Worm (Caenorhabditis elegans) whole organism, L3 larva: ENCODE results near the gene C33A12.19.

Source experiments
- elt-1 ChIP-seq: fragments of 150-350 bp; optimal IDR thresholded peaks from 2 replicates; lab custom pipeline; 2014; ENCODE audit warnings: missing biosample characterization, missing genetic modification characterization
- nhr-12 ChIP-seq: fragments of 150-350 bp; optimal IDR thresholded peaks from 2 replicates; lab custom pipeline; 2014; ENCODE audit warnings: missing biosample characterization, missing genetic modification characterization
- nhr-23 ChIP-seq: fragments of 150-350 bp; optimal IDR thresholded peaks from 2 replicates; lab custom pipeline; 2014; ENCODE audit warnings: missing biosample characterization, missing genetic modification reagents, missing genetic modification characterization
- nhr-237 ChIP-seq: fragments of 150-350 bp; optimal IDR thresholded peaks from 2 replicates; lab custom pipeline; 2014; ENCODE audit warnings: missing biosample characterization, missing genetic modification characterization
- nhr-28 ChIP-seq: fragments of 150-350 bp; optimal IDR thresholded peaks from 2 replicates; lab custom pipeline; 2014; ENCODE audit warnings: missing biosample characterization, missing genetic modification characterization
- nhr-76 ChIP-seq: fragments of 150-350 bp; sonication (generic microtip); optimal IDR thresholded peaks from 5 replicates; lab custom pipeline; 2014; ENCODE audit warnings: missing biosample characterization, missing genetic modification characterization
- nhr-77 ChIP-seq: fragments of 150-350 bp; optimal IDR thresholded peaks from 2 replicates; lab custom pipeline; 2014; ENCODE audit warnings: missing biosample characterization, missing genetic modification characterization
- snpc-4 ChIP-seq: fragments of 150-350 bp; optimal IDR thresholded peaks from 2 replicates; lab custom pipeline; 2014; ENCODE audit warnings: missing biosample characterization, missing genetic modification characterization
- tbx-2 ChIP-seq: sonication (generic microtip); optimal IDR thresholded peaks from 2 replicates; lab custom pipeline; 2016; ENCODE audit warnings: mild to moderate bottlenecking, missing genetic modification characterization, missing compliant biosample characterization

- no peak for TF ChIP-seq tbx-2
- TF ChIP-seq nhr-77 (tag; lab: Kevin White, UChicago) = no peak
- no peak for TF ChIP-seq nhr-23
- no peak for TF ChIP-seq snpc-4
- TF ChIP-seq nhr-28 (tag; lab: Kevin White, UChicago) = no peak
- TF ChIP-seq nhr-76 = no peak
- no peak for TF ChIP-seq nhr-237 (tag; lab: Kevin White, UChicago)
- no peak for TF ChIP-seq nhr-12
- TF ChIP-seq elt-1 (tag; lab: Kevin White, UChicago) = no peak
Observed at ce11 chrIV:9527002-9527401, 10.2 kb downstream of the C33A12.19 start.
